Worm (Caenorhabditis elegans) whole organism, L4 larva: ENCODE measurements around the gene F57B1.9.

Source experiments
- T20F7.1 ChIP-seq: fragments of 200-800 bp; sonication (Bioruptor generic); optimal IDR thresholded peaks from 2 replicates; lab custom pipeline; 2018; ENCODE audit warnings: mild to moderate bottlenecking, missing genetic modification characterization, missing compliant biosample characterization
- ama-1 ChIP-seq: fragments of 150-350 bp; optimal IDR thresholded peaks from 2 replicates; lab custom pipeline; 2014; ENCODE audit warnings: inconsistent platforms, mixed read lengths
- ceh-82 ChIP-seq: sonication (generic microtip); optimal IDR thresholded peaks from 2 replicates; lab custom pipeline; 2017; ENCODE audit warnings: missing biosample characterization, missing genetic modification characterization
- egl-27 ChIP-seq: sonication (generic microtip); optimal IDR thresholded peaks from 3 replicates; lab custom pipeline; 2017; ENCODE audit warnings: missing biosample characterization, missing genetic modification reagents, missing genetic modification characterization
- lsy-2 ChIP-seq, 2 experiments: fragments of 150-350 bp in 1 of 2; sonication (generic microtip) in 1 of 2; optimal IDR thresholded peaks; 2 replicates each; lab custom pipeline; 2014 to 2017; ENCODE audit warnings: missing biosample characterization in 2 of 2, missing genetic modification characterization in 2 of 2
- mxl-3 ChIP-seq: fragments of 200-800 bp; sonication (Bioruptor generic); optimal IDR thresholded peaks from 2 replicates; lab custom pipeline; 2018; ENCODE audit warnings: mild to moderate bottlenecking, missing genetic modification characterization, missing compliant biosample characterization
- nhr-10 ChIP-seq: fragments of 150-350 bp; optimal IDR thresholded peaks from 2 replicates; lab custom pipeline; 2014; ENCODE audit warnings: missing biosample characterization, missing genetic modification characterization
- nhr-237 ChIP-seq: sonication (generic microtip); optimal IDR thresholded peaks from 2 replicates; lab custom pipeline; 2017; ENCODE audit warnings: missing biosample characterization, missing genetic modification characterization
- nhr-41 ChIP-seq: fragments of 200-800 bp; sonication (Bioruptor generic); IDR thresholded peaks from 2 replicates; pipeline ENCODE4 v1.3.6; 2022; ENCODE audit warnings: missing genetic modification reagents, missing genetic modification characterization, missing compliant biosample characterization
- pqm-1 ChIP-seq: sonication (generic microtip); optimal IDR thresholded peaks from 2 replicates; lab custom pipeline; 2017; ENCODE audit warnings: missing biosample characterization, missing genetic modification characterization
- skn-1 ChIP-seq: fragments of 150-350 bp; optimal IDR thresholded peaks from 2 replicates; lab custom pipeline; 2014; ENCODE audit warnings: missing biosample characterization, missing genetic modification characterization
- zag-1 ChIP-seq: fragments of 150-350 bp; optimal IDR thresholded peaks from 2 replicates; lab custom pipeline; 2014; ENCODE audit warnings: missing biosample characterization, missing genetic modification characterization

DNA sequence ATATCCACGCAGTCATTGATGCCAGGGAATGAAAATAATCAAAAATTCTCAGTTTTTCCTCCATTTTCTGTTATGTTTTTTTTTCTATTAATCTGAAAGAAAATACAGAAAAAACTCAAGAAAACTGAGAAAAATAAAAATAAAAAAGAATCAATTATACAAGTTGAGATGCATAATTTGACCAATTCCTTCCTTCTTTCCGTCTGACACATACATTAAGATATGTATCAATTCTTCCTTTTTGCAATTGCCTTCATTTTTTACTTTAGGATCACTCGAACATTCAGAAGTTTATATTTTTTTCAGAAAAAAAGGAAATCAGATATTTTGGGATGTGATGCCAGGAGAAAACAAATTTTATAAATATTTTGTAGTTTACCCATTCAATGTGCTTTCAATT, 9.7 kb upstream of the F57B1.9 start, which contains the start of gene F57B1.5:
- TF ChIP-seq lsy-2 (tag; optimal IDR thresholded peaks at IDR 0.05; lab: Kevin White, UChicago) = no peak
- no peak for TF ChIP-seq ama-1 (lab: Kevin White, UChicago)
- no peak for TF ChIP-seq nhr-41 (GFP tag; lab: Robert Waterston, UW)
- TF ChIP-seq nhr-237 (tag; lab: Kevin White, UChicago) = no peak
- no peak for TF ChIP-seq zag-1 (tag; lab: Kevin White, UChicago)
- TF ChIP-seq skn-1 (tag; lab: Kevin White, UChicago) = no peak
- TF ChIP-seq T20F7.1 (GFP tag; lab: Kevin White, UChicago) = no peak
- no peak for TF ChIP-seq pqm-1 (tag; lab: Kevin White, UChicago)
- TF ChIP-seq ceh-82 = no peak
- no peak for TF ChIP-seq mxl-3 (GFP tag; lab: Kevin White, UChicago)
- no peak for TF ChIP-seq egl-27 (tag; lab: Kevin White, UChicago)
- no peak for TF ChIP-seq nhr-10
